Fruit fly (Drosophila melanogaster) whole organism: ENCODE data around the gene PIG-L.

ENCODE experiments used
- Dll ChIP-seq: fragments of >200 bp; optimal IDR thresholded peaks from 2 replicates; lab custom pipeline; 2017
- psq ChIP-seq: fragments of >200 bp; optimal IDR thresholded peaks from 2 replicates; lab custom pipeline; 2017
- usp ChIP-seq: fragments of >200 bp; optimal IDR thresholded peaks from 2 replicates; lab custom pipeline; 2017; ENCODE audit warnings: missing biosample characterization, missing genetic modification characterization, mixed read lengths

DNA sequence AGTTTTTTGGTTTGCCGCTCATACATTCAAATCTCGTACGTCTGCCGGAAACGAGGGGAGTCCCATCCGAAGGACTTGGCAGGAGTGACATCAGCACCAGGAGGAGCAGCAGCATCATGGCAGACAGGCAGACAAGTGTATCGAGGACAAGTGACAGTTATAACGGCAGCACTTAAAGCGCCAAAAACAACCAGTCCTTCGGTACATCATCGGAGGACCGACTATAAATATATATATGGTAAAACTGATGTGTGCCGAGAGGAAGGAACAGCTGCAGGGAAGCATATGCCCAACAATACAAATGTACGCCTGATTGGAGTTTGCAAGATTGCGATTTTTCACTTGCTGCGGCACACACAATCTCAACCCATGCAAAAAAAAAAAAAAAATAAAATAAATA, 52.4 kb downstream of the PIG-L start:
- TF ChIP-seq psq (lab: Kevin White, UChicago) (no peak), Dll (lab: Kevin White, UChicago) (no peak), usp (GFP tag; lab: Kevin White, UChicago) (no peak)
